Worm (Caenorhabditis elegans) whole organism, L1 larva: ENCODE data around the gene R05G6.5.

Source experiments
- ama-1 ChIP-seq: fragments of 150-350 bp; optimal IDR thresholded peaks from 2 replicates; lab custom pipeline; 2014
- blmp-1 ChIP-seq: fragments of 150-350 bp; optimal IDR thresholded peaks from 2 replicates; lab custom pipeline; 2014; ENCODE audit warnings: missing biosample characterization, missing genetic modification characterization
- lin-14 ChIP-seq: fragments of 200-800 bp; sonication (Bioruptor generic); optimal IDR thresholded peaks from 2 replicates; lab custom pipeline; 2018; ENCODE audit warnings: mild to moderate bottlenecking, missing genetic modification characterization, moderate library complexity, missing compliant biosample characterization
- nhr-85 ChIP-seq: sonication (generic microtip); peaks from one replicate; lab custom pipeline; 2016; ENCODE audit warnings: missing genetic modification characterization, inconsistent platforms, missing compliant biosample characterization

- TF ChIP-seq nhr-85 (no peak), lin-14 (GFP tag; lab: Kevin White, UChicago) (no peak), blmp-1 (tag; lab: Kevin White, UChicago) (no peak), ama-1 (lab: Kevin White, UChicago) (no peak)
Measured at ce11 chrIV:7552100-7552499, 43.9 kb downstream of the R05G6.5 start.
